ENCODE assay signal across 6 fruit fly cellular contexts in genomic region chr3L:11707978-11708632, dm6.
TF ChIP-seq lines count a peak whose summit lies in the region.

TSS of gene CG11658 (minus strand) at chr3L:11708553.

- peak; percentile 14 for TF ChIP-seq CTCF in whole organism, embryonic (GFP tag; optimal IDR thresholded peaks at IDR 0.05; lab: Kevin White, UChicago)

TF ChIP-seq in whole organism, 6 proteins besides CTCF, POLR2A, EP300 and RAD21:
- TF ChIP-seq Dll (optimal IDR thresholded peaks at IDR 0.05; lab: Kevin White, UChicago) (peak; percentile 97), pan (optimal IDR thresholded peaks at IDR 0.05; lab: Kevin White, UChicago) (no peak)

TF ChIP-seq in whole organism, adult, 20 proteins besides CTCF, POLR2A, EP300 and RAD21:
- TF ChIP-seq CG1620 (GFP tag; optimal IDR thresholded peaks at IDR 0.05; lab: Kevin White, UChicago) (no peak), Clk (GFP tag; optimal IDR thresholded peaks at IDR 0.05; lab: Kevin White, UChicago) (no peak), Hr96 (GFP tag; optimal IDR thresholded peaks at IDR 0.05; lab: Kevin White, UChicago) (no peak), CG7045 (GFP tag; optimal IDR thresholded peaks at IDR 0.05; lab: Kevin White, UChicago) (no peak), CG11617 (GFP tag; optimal IDR thresholded peaks at IDR 0.05; lab: Kevin White, UChicago) (peak; percentile 35), CG5204 (GFP tag; optimal IDR thresholded peaks at IDR 0.05; lab: Kevin White, UChicago) (no peak), CG7101 (tag; optimal IDR thresholded peaks at IDR 0.05; lab: Kevin White, UChicago) (no peak), CG12768 (GFP tag; optimal IDR thresholded peaks at IDR 0.05; lab: Kevin White, UChicago) (peak; percentile 54), CG14711 (tag; optimal IDR thresholded peaks at IDR 0.05; lab: Kevin White, UChicago) (no peak), toe (GFP tag; optimal IDR thresholded peaks at IDR 0.05; lab: Kevin White, UChicago) (no peak), cnc (optimal IDR thresholded peaks at IDR 0.05; lab: Kevin White, UChicago) (no peak), tj (GFP tag; optimal IDR thresholded peaks at IDR 0.05; lab: Kevin White, UChicago) (no peak), ovo (GFP tag; optimal IDR thresholded peaks at IDR 0.05; lab: Kevin White, UChicago) (no peak), kay (GFP tag; lab: Kevin White, UChicago; ENCODE audit: borderline replicate concordance) (no peak), Crg-1 (GFP tag; optimal IDR thresholded peaks at IDR 0.05; lab: Kevin White, UChicago) (no peak), Mnt (GFP tag; optimal IDR thresholded peaks at IDR 0.05; lab: Kevin White, UChicago) (no peak), cic (GFP tag; optimal IDR thresholded peaks at IDR 0.05; lab: Kevin White, UChicago) (peak; percentile 73), bab1 (GFP tag; optimal IDR thresholded peaks at IDR 0.05; lab: Kevin White, UChicago) (peak; percentile 77), pad (GFP tag; optimal IDR thresholded peaks at IDR 0.05; lab: Kevin White, UChicago) (peak; percentile 69)
TF ChIP-seq in whole organism, adult: peak in this region for 5.

TF ChIP-seq in whole organism, embryonic, 481 proteins besides CTCF, POLR2A, EP300 and RAD21 (continues in another document):
- TF ChIP-seq CG11723 (GFP tag; optimal IDR thresholded peaks at IDR 0.05; lab: Kevin White, UChicago) (no peak), H15 (GFP tag; IDR thresholded peaks at IDR 0.05; lab: Robert Waterston, UW) (no peak), pan (optimal IDR thresholded peaks at IDR 0.05; lab: Kevin White, UChicago) (no peak), pan (GFP tag; optimal IDR thresholded peaks at IDR 0.05 in 1 of 2, IDR thresholded peaks at IDR 0.05 in 1 of 2) (peak in 1 of 2 experiments; percentile 19), CG18262 (tag; optimal IDR thresholded peaks at IDR 0.05; lab: Kevin White, UChicago) (no peak), Dll (GFP tag; IDR thresholded peaks at IDR 0.05; lab: Robert Waterston, UW; ENCODE audit: partially characterized antibody) (peak; percentile 52; the same call in 1 of the 4 replicates), YL-1 (GFP tag; optimal IDR thresholded peaks at IDR 0.05; lab: Kevin White, UChicago) (peak; percentile 10), CG4404 (GFP tag; IDR thresholded peaks at IDR 0.05; lab: Robert Waterston, UW) (no peak), Hand (GFP tag; optimal IDR thresholded peaks at IDR 0.05; lab: Kevin White, UChicago) (peak; percentile 44), CG17568 (GFP tag; optimal IDR thresholded peaks at IDR 0.05; lab: Kevin White, UChicago) (no peak), so (GFP tag; IDR thresholded peaks at IDR 0.05; lab: Robert Waterston, UW) (0 out of 3 replicates have a peak, but pooled peaks have one; percentile 14), CG30403 (GFP tag; optimal IDR thresholded peaks at IDR 0.05; lab: Kevin White, UChicago) (peak; percentile 34), Drgx (GFP tag; IDR thresholded peaks at IDR 0.05; lab: Robert Waterston, UW) (peak; percentile 38; the same call in 1 of the 2 replicates), nerfin-2 (GFP tag; IDR thresholded peaks at IDR 0.05; lab: Robert Waterston, UW; ENCODE audit: partially characterized antibody) (peak; percentile 59; the same call in 1 of the 2 replicates), CG34376 (GFP tag; optimal IDR thresholded peaks at IDR 0.05; lab: Kevin White, UChicago) (peak; percentile 68), hbn (GFP tag; IDR thresholded peaks at IDR 0.05; lab: Robert Waterston, UW; ENCODE audit: partially characterized antibody) (peak; percentile 41; the same call in 1 of the 2 replicates)

TF ChIP-seq in whole organism, prepupa, 60 proteins besides CTCF, POLR2A, EP300 and RAD21 (continues in another document):
- peak; percentile 12 for TF ChIP-seq CG6276 (GFP tag; optimal IDR thresholded peaks at IDR 0.05; lab: Kevin White, UChicago)
- no peak for TF ChIP-seq Hr38 (GFP tag; optimal IDR thresholded peaks at IDR 0.05; lab: Kevin White, UChicago)
- peak; percentile 60 for TF ChIP-seq CG15336 (GFP tag; IDR thresholded peaks at IDR 0.05; lab: Robert Waterston, UW)
- no peak for TF ChIP-seq CG4318 (GFP tag; optimal IDR thresholded peaks at IDR 0.05; lab: Kevin White, UChicago)
- peak; percentile 77 for TF ChIP-seq CG6163 (GFP tag; IDR thresholded peaks at IDR 0.05; lab: Robert Waterston, UW)
- TF ChIP-seq Hr4 (GFP tag; optimal IDR thresholded peaks at IDR 0.05; lab: Kevin White, UChicago) = no peak
- TF ChIP-seq Eip78C (GFP tag; lab: Kevin White, UChicago) = peak; percentile 40
- no peak for TF ChIP-seq Eip75B (GFP tag; optimal IDR thresholded peaks at IDR 0.05; lab: Kevin White, UChicago)
- no peak for TF ChIP-seq spab (GFP tag; optimal IDR thresholded peaks at IDR 0.05; lab: Kevin White, UChicago)
- TF ChIP-seq lz (GFP tag; optimal IDR thresholded peaks at IDR 0.05; lab: Kevin White, UChicago) = no peak
- no peak for TF ChIP-seq Gug (GFP tag; IDR thresholded peaks at IDR 0.05; lab: Robert Waterston, UW)
- TF ChIP-seq salr (GFP tag; optimal IDR thresholded peaks at IDR 0.05; lab: Kevin White, UChicago) = peak in 1 of 2 experiments; percentile 4
- TF ChIP-seq CG32006 (GFP tag; optimal IDR thresholded peaks at IDR 0.05; lab: Kevin White, UChicago) = no peak
- no peak for TF ChIP-seq dac (GFP tag; optimal IDR thresholded peaks at IDR 0.05; lab: Kevin White, UChicago)
- no peak for TF ChIP-seq esn (GFP tag; optimal IDR thresholded peaks at IDR 0.05; lab: Kevin White, UChicago)
- TF ChIP-seq vri (GFP tag; optimal IDR thresholded peaks at IDR 0.05; lab: Kevin White, UChicago) = peak; percentile 37
- peak; percentile 29 for TF ChIP-seq CG6808 (GFP tag; optimal IDR thresholded peaks at IDR 0.05; lab: Kevin White, UChicago)
- TF ChIP-seq CG31627 (GFP tag; optimal IDR thresholded peaks at IDR 0.05; lab: Kevin White, UChicago) = no peak
- TF ChIP-seq fd85E (GFP tag; optimal IDR thresholded peaks at IDR 0.05; lab: Kevin White, UChicago) = peak; percentile 6

TF ChIP-seq in whole organism, pupa, 21 proteins besides CTCF, POLR2A, EP300 and RAD21:
- TF ChIP-seq Snoo (tag; optimal IDR thresholded peaks at IDR 0.05; lab: Kevin White, UChicago) (no peak), Pif1B (GFP tag; optimal IDR thresholded peaks at IDR 0.05; lab: Kevin White, UChicago) (peak; percentile 48), CG12605 (GFP tag; IDR thresholded peaks at IDR 0.05; lab: Robert Waterston, UW) (peak; percentile 87), CG8301 (tag; optimal IDR thresholded peaks at IDR 0.05; lab: Kevin White, UChicago) (no peak), CG15710 (tag; optimal IDR thresholded peaks at IDR 0.05; lab: Kevin White, UChicago) (no peak), Ets98B (GFP tag; IDR thresholded peaks at IDR 0.05; lab: Robert Waterston, UW) (peak; percentile 57), CG4496 (GFP tag; IDR thresholded peaks at IDR 0.05; lab: Robert Waterston, UW) (peak; percentile 58; the same call in 2 of the 3 replicates), rn (GFP tag; IDR thresholded peaks at IDR 0.05; lab: Robert Waterston, UW) (no peak), CG17806 (tag; optimal IDR thresholded peaks at IDR 0.05; lab: Kevin White, UChicago) (no peak), CG14655 (GFP tag; optimal IDR thresholded peaks at IDR 0.05; lab: Kevin White, UChicago) (no peak), CG13204 (GFP tag; optimal IDR thresholded peaks at IDR 0.05; lab: Kevin White, UChicago) (peak; percentile 50), CG34367 (tag; optimal IDR thresholded peaks at IDR 0.05; lab: Kevin White, UChicago) (no peak), fd96Ca (GFP tag; IDR thresholded peaks at IDR 0.05; lab: Robert Waterston, UW) (peak; percentile 37; the same call in 1 of the 3 replicates), CG8159 (tag; optimal IDR thresholded peaks at IDR 0.05; lab: Kevin White, UChicago) (no peak), CG10348 (GFP tag; IDR thresholded peaks at IDR 0.05; lab: Robert Waterston, UW) (no peak), EcR (GFP tag; optimal IDR thresholded peaks at IDR 0.05; lab: Kevin White, UChicago) (peak; percentile 58), D1 (tag; optimal IDR thresholded peaks at IDR 0.05; lab: Kevin White, UChicago) (no peak), CG9948 (tag; optimal IDR thresholded peaks at IDR 0.05; lab: Kevin White, UChicago) (no peak), gl (tag; optimal IDR thresholded peaks at IDR 0.05; lab: Kevin White, UChicago) (peak; percentile 52), Pif1A (GFP tag; optimal IDR thresholded peaks at IDR 0.05; lab: Kevin White, UChicago) (peak; percentile 25), CG32121 (GFP tag; IDR thresholded peaks at IDR 0.05; lab: Robert Waterston, UW) (peak; percentile 42; the same call in 1 of the 2 replicates)

TF ChIP-seq in whole organism, wandering third instar larva, 38 proteins besides CTCF, POLR2A, EP300 and RAD21 (continues in another document):
- TF ChIP-seq rgr (GFP tag; optimal IDR thresholded peaks at IDR 0.05; lab: Kevin White, UChicago) = no peak
- TF ChIP-seq woc (GFP tag; optimal IDR thresholded peaks at IDR 0.05; lab: Kevin White, UChicago) = no peak
- no peak for TF ChIP-seq lola (GFP tag; optimal IDR thresholded peaks at IDR 0.05; lab: Kevin White, UChicago)
- TF ChIP-seq ey (GFP tag; optimal IDR thresholded peaks at IDR 0.05; lab: Kevin White, UChicago) = no peak
- no peak for TF ChIP-seq sage (GFP tag; optimal IDR thresholded peaks at IDR 0.05; lab: Kevin White, UChicago)
- no peak for TF ChIP-seq usp (GFP tag; optimal IDR thresholded peaks at IDR 0.05; lab: Kevin White, UChicago)
- no peak for TF ChIP-seq GATAd (GFP tag; optimal IDR thresholded peaks at IDR 0.05; lab: Kevin White, UChicago)
- no peak for TF ChIP-seq tai (GFP tag; optimal IDR thresholded peaks at IDR 0.05; lab: Kevin White, UChicago)
- TF ChIP-seq HLH106 (tag; optimal IDR thresholded peaks at IDR 0.05; lab: Kevin White, UChicago) = no peak
- TF ChIP-seq psq (GFP tag; optimal IDR thresholded peaks at IDR 0.05; lab: Kevin White, UChicago) = peak; percentile 57
- TF ChIP-seq Sp1 (GFP tag; optimal IDR thresholded peaks at IDR 0.05; lab: Kevin White, UChicago) = no peak
- no peak for TF ChIP-seq pan (optimal IDR thresholded peaks at IDR 0.05; lab: Kevin White, UChicago)
- peak; percentile 32 for TF ChIP-seq Dif (GFP tag; optimal IDR thresholded peaks at IDR 0.05; lab: Kevin White, UChicago; ENCODE audit: partially characterized antibody)
- TF ChIP-seq Jra (GFP tag; optimal IDR thresholded peaks at IDR 0.05; lab: Kevin White, UChicago) = peak; percentile 15
- peak; percentile 63 for TF ChIP-seq Hr83 (GFP tag; optimal IDR thresholded peaks at IDR 0.05; lab: Kevin White, UChicago; ENCODE audit: poor library complexity, severe bottlenecking)
- TF ChIP-seq Rel (GFP tag; optimal IDR thresholded peaks at IDR 0.05; lab: Kevin White, UChicago) = no peak
- TF ChIP-seq Rel (tag; optimal IDR thresholded peaks at IDR 0.05; lab: Kevin White, UChicago) = peak; percentile 61
- TF ChIP-seq sv (GFP tag; optimal IDR thresholded peaks at IDR 0.05; lab: Kevin White, UChicago) = no peak
- no peak for TF ChIP-seq h (GFP tag; optimal IDR thresholded peaks at IDR 0.05; lab: Kevin White, UChicago)
- no peak for TF ChIP-seq Hnf4 (GFP tag; optimal IDR thresholded peaks at IDR 0.05; lab: Kevin White, UChicago)
- no peak for TF ChIP-seq dmrt93B (GFP tag; optimal IDR thresholded peaks at IDR 0.05; lab: Kevin White, UChicago)
- TF ChIP-seq foxo (GFP tag; optimal IDR thresholded peaks at IDR 0.05; lab: Kevin White, UChicago) = no peak
- TF ChIP-seq Myc (optimal IDR thresholded peaks at IDR 0.05; lab: Kevin White, UChicago) = peak; percentile 5
- TF ChIP-seq brk (GFP tag; optimal IDR thresholded peaks at IDR 0.05; lab: Kevin White, UChicago) = no peak
